Fruit fly (Drosophila melanogaster): ENCODE results near the gene Wnt6.

DNA sequence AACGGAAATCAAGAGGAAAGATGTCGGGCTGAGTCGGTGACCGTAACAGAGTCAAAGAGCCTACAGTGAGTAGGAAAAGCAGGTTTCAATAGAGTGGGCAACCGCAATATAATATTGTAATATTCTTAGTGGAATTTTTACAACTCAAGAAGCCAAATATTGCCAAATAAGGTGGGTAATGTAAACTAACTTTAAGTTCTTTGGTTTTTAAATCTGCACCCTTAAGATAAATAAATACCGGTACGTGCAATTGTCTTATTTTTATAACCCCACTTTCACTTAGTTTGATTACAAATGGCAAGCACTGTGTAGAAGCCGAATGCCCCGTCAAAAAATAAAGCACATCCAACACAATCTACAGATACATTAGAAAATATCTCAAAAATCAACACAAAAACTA lies 734 bp upstream of the Wnt6 start:
- TF ChIP-seq Sin3A (optimal IDR thresholded peaks at IDR 0.05): no peak
- TF ChIP-seq ttk (optimal IDR thresholded peaks at IDR 0.05): no peak
- no peak for TF ChIP-seq psq (optimal IDR thresholded peaks at IDR 0.05)
- no peak for TF ChIP-seq insv (optimal IDR thresholded peaks at IDR 0.05)
- TF ChIP-seq h (optimal IDR thresholded peaks at IDR 0.05): no peak

All from Kc167 (cell line).